Worm (Caenorhabditis elegans): ENCODE measurements around the gene lurp-3.

- no peak for TF ChIP-seq ceh-58 (GFP tag; IDR thresholded peaks at IDR 0.05)
- no peak for TF ChIP-seq sea-2 (GFP tag; IDR thresholded peaks at IDR 0.05)
- TF ChIP-seq hmg-20 (GFP tag; IDR thresholded peaks at IDR 0.05), result no peak
- no peak for TF ChIP-seq ets-4 (GFP tag; optimal IDR thresholded peaks at IDR 0.05)
- no peak for TF ChIP-seq F33H1.4 (GFP tag; IDR thresholded peaks at IDR 0.05)
- no peak for TF ChIP-seq pha-4 (tag; optimal IDR thresholded peaks at IDR 0.05)
- TF ChIP-seq lsl-1 (GFP tag; optimal IDR thresholded peaks at IDR 0.05), result no peak
Observed at ce11 chrV:13417513-13417912, 38.0 kb upstream of the lurp-3 start, which contains the start of gene F53F1.6.
